Worm (Caenorhabditis elegans) whole organism, L1 larva: ENCODE results near the gene spig-7.

Source experiments
- C04F5.9 ChIP-seq: sonication (generic microtip); optimal IDR thresholded peaks from 2 replicates; lab custom pipeline; 2016; ENCODE audit warnings: missing genetic modification characterization, missing compliant biosample characterization
- C16A3.4 ChIP-seq: fragments of 150-350 bp; optimal IDR thresholded peaks from 2 replicates; lab custom pipeline; 2014; ENCODE audit warnings: missing biosample characterization, missing genetic modification characterization
- C34B4.2 ChIP-seq: sonication (generic microtip); optimal IDR thresholded peaks from 2 replicates; lab custom pipeline; 2017; ENCODE audit warnings: mild to moderate bottlenecking, missing genetic modification characterization, missing compliant biosample characterization
- alr-1 ChIP-seq: fragments of 200-800 bp; sonication (Bioruptor generic); optimal IDR thresholded peaks from 2 replicates; lab custom pipeline; 2018; ENCODE audit warnings: borderline replicate concordance, mild to moderate bottlenecking, missing genetic modification characterization, missing compliant biosample characterization
- aly-2 ChIP-seq: fragments of 150-350 bp; optimal IDR thresholded peaks from 2 replicates; lab custom pipeline; 2014; ENCODE audit warnings: missing biosample characterization, missing genetic modification characterization
- ama-1 ChIP-seq: fragments of 150-350 bp; optimal IDR thresholded peaks from 2 replicates; lab custom pipeline; 2014
- ceh-63 ChIP-seq: fragments of 200-800 bp; sonication (Bioruptor generic); optimal IDR thresholded peaks from 2 replicates; lab custom pipeline; 2018; ENCODE audit warnings: mild to moderate bottlenecking, missing genetic modification characterization, missing compliant biosample characterization
- ceh-8 ChIP-seq: fragments of 200-800 bp; sonication (Bioruptor generic); optimal IDR thresholded peaks from 2 replicates; lab custom pipeline; 2018; ENCODE audit warnings: mild to moderate bottlenecking, missing genetic modification characterization, moderate library complexity, missing compliant biosample characterization
- ceh-82 ChIP-seq, 3 experiments: fragments of 150-350 bp in 1 of 3; sonication (generic microtip) in 2 of 3; optimal IDR thresholded peaks; 2 replicates each; lab custom pipeline; 2014 to 2017; ENCODE audit warnings: missing biosample characterization in 3 of 3, missing genetic modification characterization in 3 of 3
- ceh-88 ChIP-seq: fragments of 200-800 bp; sonication (Bioruptor generic); IDR thresholded peaks from 2 replicates; pipeline ENCODE4 v1.3.6; 2022; ENCODE audit warnings: missing genetic modification characterization, missing compliant biosample characterization
- ceh-90 ChIP-seq: sonication (generic microtip); optimal IDR thresholded peaks from 2 replicates; lab custom pipeline; 2016; ENCODE audit warnings: missing genetic modification characterization, missing compliant biosample characterization
- ces-1 ChIP-seq: fragments of 150-350 bp; optimal IDR thresholded peaks from 2 replicates; lab custom pipeline; 2014; ENCODE audit warnings: missing biosample characterization, missing genetic modification reagents, missing genetic modification characterization
- dpl-1 ChIP-seq, 3 experiments: fragments of 150-350 bp in 2 of 3; sonication (generic microtip) in 1 of 3; optimal IDR thresholded peaks; 2 replicates each; lab custom pipeline; 2014 to 2017; ENCODE audit warnings: missing biosample characterization in 3 of 3, missing genetic modification characterization in 3 of 3, missing genetic modification reagents in 3 of 3
- dsc-1 ChIP-seq: sonication (generic microtip); optimal IDR thresholded peaks from 2 replicates; lab custom pipeline; 2016; ENCODE audit warnings: mild to moderate bottlenecking, missing genetic modification characterization, missing compliant biosample characterization
- efl-3 ChIP-seq: fragments of 200-800 bp; sonication (Bioruptor generic); optimal IDR thresholded peaks from 2 replicates; lab custom pipeline; 2018; ENCODE audit warnings: mild to moderate bottlenecking, missing genetic modification characterization, missing compliant biosample characterization
- egl-27 ChIP-seq, 2 experiments: fragments of 150-350 bp in 1 of 2; sonication (generic microtip); optimal IDR thresholded peaks; 3 replicates each; lab custom pipeline; 2017 to 2018; ENCODE audit warnings: missing biosample characterization in 2 of 2, missing genetic modification characterization in 2 of 2, missing genetic modification reagents in 2 of 2
- ets-5 ChIP-seq: fragments of 200-800 bp; sonication (Bioruptor generic); IDR thresholded peaks from 2 replicates; pipeline ENCODE4 v1.3.6; 2022; ENCODE audit warnings: missing genetic modification characterization, missing compliant biosample characterization
- fkh-4 ChIP-seq: sonication (generic microtip); optimal IDR thresholded peaks from 2 replicates; lab custom pipeline; 2016; ENCODE audit warnings: missing compliant biosample characterization, missing genetic modification characterization, borderline replicate concordance
- fos-1 ChIP-seq: fragments of 150-350 bp; optimal IDR thresholded peaks from 2 replicates; lab custom pipeline; 2014; ENCODE audit warnings: missing biosample characterization, missing genetic modification characterization
- hlh-17 ChIP-seq: fragments of 200-800 bp; sonication (Bioruptor generic); optimal IDR thresholded peaks from 2 replicates; lab custom pipeline; 2018; ENCODE audit warnings: missing genetic modification characterization, mild to moderate bottlenecking, missing compliant biosample characterization, moderate library complexity, borderline replicate concordance
- hpl-2 ChIP-seq: fragments of 150-350 bp; optimal IDR thresholded peaks from 2 replicates; lab custom pipeline; 2014; ENCODE audit warnings: missing biosample characterization, missing genetic modification reagents, missing genetic modification characterization
- irx-1 ChIP-seq: sonication (generic microtip); optimal IDR thresholded peaks from 2 replicates; lab custom pipeline; 2016; ENCODE audit warnings: missing genetic modification characterization, missing compliant biosample characterization
- lin-14 ChIP-seq: fragments of 200-800 bp; sonication (Bioruptor generic); optimal IDR thresholded peaks from 2 replicates; lab custom pipeline; 2018; ENCODE audit warnings: mild to moderate bottlenecking, missing genetic modification characterization, moderate library complexity, missing compliant biosample characterization
- mab-9 ChIP-seq: fragments of 200-800 bp; sonication (Bioruptor generic); IDR thresholded peaks from 2 replicates; pipeline ENCODE4 v1.3.6; 2022; ENCODE audit warnings: missing genetic modification reagents, missing genetic modification characterization, missing compliant biosample characterization
- nhr-19 ChIP-seq: fragments of 200-800 bp; sonication (Bioruptor generic); conservative IDR thresholded peaks from 2 replicates; pipeline ENCODE4 v1.3.6; 2022; ENCODE audit warnings: missing genetic modification characterization, missing compliant biosample characterization
- nhr-20 ChIP-seq: sonication (generic microtip); optimal IDR thresholded peaks from 2 replicates; lab custom pipeline; 2016; ENCODE audit warnings: mild to moderate bottlenecking, missing genetic modification characterization, missing compliant biosample characterization
- nhr-47 ChIP-seq: sonication (generic microtip); optimal IDR thresholded peaks from 2 replicates; lab custom pipeline; 2016; ENCODE audit warnings: mild to moderate bottlenecking, missing genetic modification characterization, moderate library complexity, missing compliant biosample characterization
- nhr-76 ChIP-seq: sonication (generic microtip); optimal IDR thresholded peaks from 2 replicates; lab custom pipeline; 2017; ENCODE audit warnings: missing biosample characterization, missing genetic modification characterization
- nhr-77 ChIP-seq: fragments of 150-350 bp; optimal IDR thresholded peaks from 2 replicates; lab custom pipeline; 2014; ENCODE audit warnings: missing biosample characterization, missing genetic modification characterization
- nhr-84 ChIP-seq: sonication (generic microtip); optimal IDR thresholded peaks from 2 replicates; lab custom pipeline; 2017; ENCODE audit warnings: missing biosample characterization, missing genetic modification characterization
- nhr-90 ChIP-seq: sonication (generic microtip); optimal IDR thresholded peaks from 2 replicates; lab custom pipeline; 2016; ENCODE audit warnings: mild to moderate bottlenecking, missing genetic modification characterization, missing compliant biosample characterization; ENCODE audit not compliant: poor library complexity
- pag-3 ChIP-seq: sonication (generic microtip); optimal IDR thresholded peaks from 2 replicates; lab custom pipeline; 2017; ENCODE audit warnings: missing genetic modification characterization, mild to moderate bottlenecking, missing compliant biosample characterization, antibody characterized with exemption, borderline replicate concordance; ENCODE audit not compliant: insufficient read depth
- pax-3 ChIP-seq: fragments of 200-800 bp; sonication (Bioruptor generic); optimal IDR thresholded peaks from 2 replicates; lab custom pipeline; 2018; ENCODE audit warnings: mild to moderate bottlenecking, missing genetic modification characterization, moderate library complexity, missing compliant biosample characterization
- pqm-1 ChIP-seq: sonication (generic microtip); optimal IDR thresholded peaks from 3 replicates; lab custom pipeline; 2017; ENCODE audit warnings: missing biosample characterization, missing genetic modification characterization
- skn-1 ChIP-seq: fragments of 150-350 bp; optimal IDR thresholded peaks from 2 replicates; lab custom pipeline; 2014; ENCODE audit warnings: missing biosample characterization, missing genetic modification characterization
- snu-23 ChIP-seq: sonication (generic microtip); optimal IDR thresholded peaks from 2 replicates; lab custom pipeline; 2016; ENCODE audit warnings: missing genetic modification characterization, missing compliant biosample characterization
- swsn-7 ChIP-seq: sonication (generic microtip); optimal IDR thresholded peaks from 2 replicates; lab custom pipeline; 2016; ENCODE audit warnings: missing genetic modification characterization, missing compliant biosample characterization
- tlp-1 ChIP-seq: fragments of 150-350 bp; optimal IDR thresholded peaks from 2 replicates; lab custom pipeline; 2014; ENCODE audit warnings: missing biosample characterization, missing genetic modification characterization
- unc-30 ChIP-seq: sonication (generic microtip); optimal IDR thresholded peaks from 2 replicates; lab custom pipeline; 2017; ENCODE audit warnings: missing biosample characterization, missing genetic modification characterization
- unc-62 ChIP-seq: fragments of 150-350 bp; optimal IDR thresholded peaks from 2 replicates; lab custom pipeline; 2014; ENCODE audit warnings: missing biosample characterization, missing genetic modification reagents, missing genetic modification characterization
- unc-86 ChIP-seq: sonication (generic microtip); optimal IDR thresholded peaks from 2 replicates; lab custom pipeline; 2016; ENCODE audit warnings: missing genetic modification characterization, missing compliant biosample characterization
- vab-15 ChIP-seq: sonication (generic microtip); optimal IDR thresholded peaks from 2 replicates; lab custom pipeline; 2017; ENCODE audit warnings: missing genotype, mild to moderate bottlenecking, missing genetic modification characterization, missing compliant biosample characterization
- zag-1 ChIP-seq: fragments of 150-350 bp; optimal IDR thresholded peaks from 2 replicates; lab custom pipeline; 2014; ENCODE audit warnings: missing biosample characterization, missing genetic modification characterization
- ztf-11 ChIP-seq, 2 experiments: sonication (generic microtip); optimal IDR thresholded peaks; 2 replicates each; lab custom pipeline; 2016 to 2017; ENCODE audit warnings: missing genetic modification characterization in 2 of 2, missing biosample characterization in 1 of 2, missing compliant biosample characterization in 1 of 2

spig-7 gene

DNA sequence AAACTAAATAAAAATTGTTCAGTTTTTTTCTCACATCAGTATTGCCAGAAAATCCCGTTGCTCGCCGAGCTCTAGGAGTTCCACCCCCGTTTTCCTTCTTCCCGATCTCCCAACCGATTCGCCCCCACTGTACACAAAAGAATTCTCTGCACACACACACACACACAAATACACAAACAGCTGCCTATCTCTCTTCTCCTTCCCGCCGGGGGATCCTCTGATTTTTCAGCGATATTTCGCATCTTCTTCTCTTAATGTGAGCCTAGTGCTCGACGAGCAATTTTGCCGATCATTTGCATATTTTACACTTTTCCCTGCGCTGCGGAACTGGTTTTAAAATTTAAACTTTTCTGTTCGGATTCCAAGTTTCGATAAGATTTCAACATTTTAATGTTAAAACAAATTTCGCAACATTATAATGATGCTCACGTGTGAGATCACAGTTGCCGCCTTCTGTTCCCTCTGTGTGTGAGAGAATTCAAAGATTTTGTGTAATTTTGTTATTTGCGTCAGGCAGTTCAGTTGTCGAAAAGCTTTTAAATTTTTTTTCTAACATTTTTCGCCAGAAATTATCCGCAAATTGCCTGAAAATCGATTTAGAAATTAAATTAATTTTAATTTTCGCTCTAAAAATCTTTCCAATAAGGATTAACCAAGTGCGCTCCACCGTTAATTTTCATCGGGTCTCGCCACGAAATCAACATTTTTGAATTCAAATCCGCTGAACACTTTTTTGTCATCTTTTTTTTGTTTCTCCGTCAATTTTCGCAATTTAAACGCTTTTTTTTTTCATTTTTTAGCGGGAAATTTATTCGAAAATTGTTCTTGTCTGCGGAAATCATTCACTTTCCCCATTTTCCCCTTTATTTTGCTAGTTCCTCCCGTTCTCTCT is 23.2 kb upstream of the spig-7 start (continued):
- TF ChIP-seq nhr-77 (tag; lab: Kevin White, UChicago) (peak; percentile 30), mab-9 (GFP tag; lab: Robert Waterston, UW) (no peak), ceh-90 (tag; lab: Kevin White, UChicago) (no peak), dpl-1 (GFP tag; optimal IDR thresholded peaks at IDR 0.05; lab: Kevin White, UChicago) (peak; percentile 89 to 94 (median 91)), C16A3.4 (peak; percentile 72), nhr-20 (tag; lab: Kevin White, UChicago) (peak; percentile 76), ces-1 (GFP tag; lab: Kevin White, UChicago) (no peak), egl-27 (tag; optimal IDR thresholded peaks at IDR 0.05; lab: Kevin White, UChicago) (no peak), unc-62 (GFP tag; lab: Kevin White, UChicago) (no peak), ama-1 (lab: Kevin White, UChicago) (no peak), efl-3 (GFP tag; lab: Kevin White, UChicago) (no peak), pax-3 (tag; lab: Kevin White, UChicago) (no peak), ceh-63 (GFP tag; lab: Kevin White, UChicago) (no peak), nhr-47 (tag; lab: Kevin White, UChicago) (peak; percentile 83), nhr-19 (peak; percentile 60), ceh-88 (GFP tag; lab: Robert Waterston, UW) (peak; percentile 43; the same call in 1 of the 2 replicates), alr-1 (tag; lab: Kevin White, UChicago) (no peak), ets-5 (GFP tag; lab: Robert Waterston, UW) (no peak), nhr-84 (tag; lab: Kevin White, UChicago) (no peak), unc-86 (tag; lab: Kevin White, UChicago) (peak; percentile 57), hlh-17 (GFP tag; lab: Kevin White, UChicago) (no peak), dsc-1 (tag; lab: Kevin White, UChicago) (peak; percentile 69), nhr-90 (tag; lab: Kevin White, UChicago) (peak; percentile 42), tlp-1 (no peak), swsn-7 (peak; percentile 71), zag-1 (peak; percentile 22), skn-1 (peak; percentile 85), ztf-11 (tag; optimal IDR thresholded peaks at IDR 0.05; lab: Kevin White, UChicago) (peak in 1 of 2 experiments; percentile 20), C04F5.9 (tag; lab: Kevin White, UChicago) (no peak), ceh-8 (peak; percentile 18), fkh-4 (no peak), fos-1 (tag; lab: Kevin White, UChicago) (no peak), nhr-76 (tag; lab: Kevin White, UChicago) (no peak), hpl-2 (GFP tag; lab: Kevin White, UChicago) (peak; percentile 51), lin-14 (peak; percentile 89), irx-1 (peak; percentile 30), vab-15 (tag; lab: Kevin White, UChicago) (no peak), pag-3 (tag; lab: Kevin White, UChicago) (peak; percentile 53), pqm-1 (no peak), ceh-82 (tag; optimal IDR thresholded peaks at IDR 0.05; lab: Kevin White, UChicago) (peak in 2 of 3 experiments; percentile 36 to 86), C34B4.2 (tag; lab: Kevin White, UChicago) (no peak), aly-2 (tag; lab: Kevin White, UChicago) (peak; percentile 50), snu-23 (GFP tag; lab: Kevin White, UChicago) (peak; percentile 79), unc-30 (tag; lab: Kevin White, UChicago) (peak; percentile 50)
